Worm (Caenorhabditis elegans): ENCODE measurements around the gene JC8.4.

ce11 chrIV:13253841-13254240, 10.4 kb downstream of the JC8.4 start, which contains the start of gene ttr-45:
- TF ChIP-seq flh-1 (GFP tag; optimal IDR thresholded peaks at IDR 0.05) (no peak), elt-1 (tag; optimal IDR thresholded peaks at IDR 0.05; ENCODE audit: borderline replicate concordance, insufficient read depth) (no peak), ceh-39 (tag; optimal IDR thresholded peaks at IDR 0.05) (no peak), unc-62 (GFP tag; optimal IDR thresholded peaks at IDR 0.05) (peak; percentile 22), nhr-12 (tag; optimal IDR thresholded peaks at IDR 0.05) (no peak), ztf-11 (tag; optimal IDR thresholded peaks at IDR 0.05) (no peak), snpc-4 (tag; optimal IDR thresholded peaks at IDR 0.05) (no peak), mep-1 (tag; optimal IDR thresholded peaks at IDR 0.05) (no peak), elt-3 (tag; optimal IDR thresholded peaks at IDR 0.05) (no peak), nhr-237 (tag; optimal IDR thresholded peaks at IDR 0.05) (no peak), ces-1 (GFP tag; optimal IDR thresholded peaks at IDR 0.05) (no peak), ham-2 (GFP tag; optimal IDR thresholded peaks at IDR 0.05) (no peak), unc-39 (tag; optimal IDR thresholded peaks at IDR 0.05) (no peak)

Measured in whole organism, mixed stage, embryonic.